Worm (Caenorhabditis elegans): Measurements from ENCODE around the gene K09F5.6.

K09F5.6 gene

DNA sequence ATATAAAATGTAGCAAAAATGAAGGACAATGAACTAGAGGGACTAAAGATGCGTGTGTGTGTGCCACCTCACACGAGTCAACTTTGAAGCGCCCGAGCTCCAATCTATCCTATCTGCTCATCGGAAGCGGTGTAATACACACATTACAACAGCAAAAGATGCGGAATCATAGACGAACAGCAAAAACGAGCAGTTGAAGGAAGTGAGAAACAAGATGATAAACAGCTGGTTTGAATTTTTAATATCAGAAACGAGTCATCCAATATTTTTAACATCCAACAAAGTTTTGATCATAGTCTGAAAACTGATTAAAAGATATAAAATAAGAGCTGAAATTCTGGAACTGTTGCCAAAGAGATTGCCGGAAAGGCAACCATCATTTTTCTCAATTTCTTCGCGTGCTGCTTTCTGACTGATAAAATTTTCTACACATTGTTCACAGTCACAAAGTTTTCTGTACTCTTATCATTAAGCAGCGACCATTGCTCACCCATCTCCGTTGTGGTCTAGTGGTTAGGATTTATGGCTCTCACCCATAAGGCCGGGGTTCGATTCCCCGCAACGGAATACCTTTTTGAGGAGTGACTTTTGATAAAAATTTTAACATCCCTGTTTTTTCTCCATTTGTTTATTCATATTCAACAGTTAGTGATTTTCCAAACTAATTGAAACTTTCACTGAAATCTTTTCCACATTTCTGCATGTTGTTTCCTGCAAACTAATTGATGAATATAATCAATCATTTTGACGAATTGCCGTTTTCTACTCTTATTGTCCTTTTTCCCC is 38.3 kb upstream of the K09F5.6 start, which contains the start of gene stn-2 (continued):
- TF ChIP-seq ztf-11 (tag; optimal IDR thresholded peaks at IDR 0.05) (no peak), egl-27 (tag; optimal IDR thresholded peaks at IDR 0.05) (no peak), unc-62 (GFP tag; optimal IDR thresholded peaks at IDR 0.05 in 1 of 2) (peak in 1 of 2 experiments; percentile 72), unc-62 (tag; optimal IDR thresholded peaks at IDR 0.05) (no peak), fos-1 (tag; optimal IDR thresholded peaks at IDR 0.05) (no peak), aly-2 (tag; optimal IDR thresholded peaks at IDR 0.05) (no peak), unc-130 (GFP tag; optimal IDR thresholded peaks at IDR 0.05) (no peak)

ce11 chrX:7681965-7682946 is 36.8 kb upstream of the K09F5.6 start, which contains the start of gene unc-18:
unc-18 (plus strand) TSS chrX:7682896.
- TF ChIP-seq mdl-1 (tag; optimal IDR thresholded peaks at IDR 0.05) (peak in 1 of 2 experiments; percentile 12), ceh-28 (tag; optimal IDR thresholded peaks at IDR 0.05) (peak; percentile 76), T20F7.1 (GFP tag; optimal IDR thresholded peaks at IDR 0.05) (no peak), hlh-11 (tag; optimal IDR thresholded peaks at IDR 0.05) (peak; percentile 3), hmg-1.1 (GFP tag; IDR thresholded peaks at IDR 0.05) (peak; percentile 23; the same call in 1 of the 2 replicates), snpc-1.2 (GFP tag; IDR thresholded peaks at IDR 0.05) (no peak), lin-38 (GFP tag; IDR thresholded peaks at IDR 0.05) (no peak), lin-39 (tag; optimal IDR thresholded peaks at IDR 0.05) (peak; percentile 50), F37D6.2 (tag; optimal IDR thresholded peaks at IDR 0.05) (peak; percentile 54), lin-15B (tag; optimal IDR thresholded peaks at IDR 0.05) (no peak), lsy-2 (tag; optimal IDR thresholded peaks at IDR 0.05) (peak in 1 of 2 experiments; percentile 34), hlh-30 (tag; optimal IDR thresholded peaks at IDR 0.05; ENCODE audit: insufficient read depth) (peak; percentile 65), fkh-10 (GFP tag; optimal IDR thresholded peaks at IDR 0.05) (peak; percentile 91), nhr-77 (tag; optimal IDR thresholded peaks at IDR 0.05) (no peak), Y75B8A.6 (GFP tag; IDR thresholded peaks at IDR 0.05) (no peak), mes-2 (tag; optimal IDR thresholded peaks at IDR 0.05; ENCODE audit: poor library complexity, severe bottlenecking) (peak; percentile 57), mep-1 (tag; optimal IDR thresholded peaks at IDR 0.05) (peak; percentile 58), ctbp-1 (GFP tag; IDR thresholded peaks at IDR 0.05) (0 out of 2 replicates have a peak, but pooled peaks have one; percentile 42), unc-62 (GFP tag; optimal IDR thresholded peaks at IDR 0.05 in 1 of 2) (peak in 1 of 2 experiments; percentile 99), unc-62 (tag; optimal IDR thresholded peaks at IDR 0.05) (no peak), daf-16 (GFP tag; optimal IDR thresholded peaks at IDR 0.05) (no peak), daf-16 (tag; optimal IDR thresholded peaks at IDR 0.05) (peak; percentile 82), madf-5 (GFP tag; IDR thresholded peaks at IDR 0.05) (no peak)

ce11 chrX:7689119-7689518 is 30.0 kb upstream of the K09F5.6 start, which contains the start of gene clik-2:
clik-2 (minus strand) TSS chrX:7689219.
- TF ChIP-seq nhr-42 (GFP tag; IDR thresholded peaks at IDR 0.05) (no peak), jun-1 (tag; optimal IDR thresholded peaks at IDR 0.05) (no peak), ctbp-1 (GFP tag; IDR thresholded peaks at IDR 0.05) (no peak), daf-8 (GFP tag; IDR thresholded peaks at IDR 0.05) (no peak), cey-2 (tag; optimal IDR thresholded peaks at IDR 0.05; ENCODE audit: borderline replicate concordance, insufficient read depth) (no peak), nhr-6 (tag; optimal IDR thresholded peaks at IDR 0.05) (no peak), nhr-10 (tag; optimal IDR thresholded peaks at IDR 0.05) (no peak), snpc-4 (tag; optimal IDR thresholded peaks at IDR 0.05) (no peak), unc-39 (tag; optimal IDR thresholded peaks at IDR 0.05) (no peak), nhr-102 (tag; optimal IDR thresholded peaks at IDR 0.05) (no peak)

Measured in whole organism, L4 larva.